Worm (Caenorhabditis elegans): ENCODE measurements around the gene math-28.

DNA sequence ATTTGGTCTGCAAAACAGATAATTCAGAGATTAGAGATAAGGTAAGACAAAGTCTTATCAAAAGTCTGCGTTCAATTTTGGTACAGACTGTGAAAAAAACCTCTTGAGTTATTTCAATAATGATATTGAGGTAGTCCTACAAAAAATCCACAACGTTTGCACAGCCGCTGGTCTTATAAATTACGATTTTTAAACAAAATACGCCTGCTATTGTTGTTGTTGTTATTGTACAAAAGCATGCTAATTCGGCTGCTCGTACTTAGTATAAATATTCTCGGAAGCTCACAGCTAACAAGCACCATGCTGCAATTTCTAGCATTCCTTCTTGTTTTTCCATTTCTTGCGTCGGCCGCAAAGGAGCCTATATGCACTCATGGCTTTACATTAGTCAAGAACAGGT is 19.0 kb upstream of the math-28 start, which contains the start of gene clec-19:
- no peak for TF ChIP-seq vab-7 (GFP tag; IDR thresholded peaks at IDR 0.05)
- no peak for TF ChIP-seq unc-62 (GFP tag; optimal IDR thresholded peaks at IDR 0.05 in 1 of 2)
- TF ChIP-seq unc-62 (tag; optimal IDR thresholded peaks at IDR 0.05): no peak
- no peak for TF ChIP-seq T20F7.1 (GFP tag; optimal IDR thresholded peaks at IDR 0.05)
